Fruit fly (Drosophila melanogaster) whole organism, larva: ENCODE measurements around the gene wfs1.

Experiments
- noc ChIP-seq: fragments of 200-800 bp; sonication (Bioruptor generic); optimal IDR thresholded peaks from 3 replicates; lab custom pipeline; 2019; ENCODE audit warnings: missing biosample characterization, mild to moderate bottlenecking, missing genetic modification characterization, moderate library complexity

Gene wfs1

dm6 chr3R:22666449-22667283 is 23.5 kb downstream of the wfs1 start:
- no peak for TF ChIP-seq noc (tag; lab: Kevin White, UChicago)

DNA sequence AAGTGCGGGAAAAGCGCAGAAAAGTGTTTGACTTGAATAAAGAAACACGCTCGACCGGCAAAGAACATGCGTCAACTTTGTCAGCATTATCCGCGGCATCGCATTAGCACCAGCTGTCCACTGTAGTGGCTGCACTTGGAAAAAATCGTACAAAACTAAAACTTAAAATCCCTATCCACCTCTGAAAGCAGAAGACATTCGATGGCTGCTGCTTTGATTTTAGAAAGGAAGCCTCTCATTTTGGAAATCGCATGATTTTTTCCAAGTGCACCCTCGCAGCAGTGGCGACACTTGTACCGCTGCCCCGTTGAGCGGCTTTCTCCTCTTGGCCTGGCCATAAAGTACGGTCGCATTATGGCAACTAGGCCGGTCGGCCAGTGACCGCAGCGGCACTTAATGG is 25.9 kb downstream of the wfs1 start:
- TF ChIP-seq noc (tag; lab: Kevin White, UChicago): no peak

- no peak for TF ChIP-seq noc (tag; lab: Kevin White, UChicago)
Measured at dm6 chr3R:22663115-22663514, 27.1 kb downstream of the wfs1 start.

dm6 chr3R:22649859-22650258 is 40.3 kb downstream of the wfs1 start:
- no peak for TF ChIP-seq noc (tag; lab: Kevin White, UChicago)

- no peak for TF ChIP-seq noc (tag; lab: Kevin White, UChicago)
Measured at dm6 chr3R:22639239-22639858, 50.8 kb downstream of the wfs1 start, which contains the start of the genes loco and wake. Gene loco (minus strand): TSS chr3R:22639387. Gene wake (plus strand): TSS chr3R:22639808.

dm6 chr3R:22638604-22639238 is 51.5 kb downstream of the wfs1 start:
- TF ChIP-seq noc (tag; lab: Kevin White, UChicago): no peak
